Worm (Caenorhabditis elegans) whole organism, L4/young adult: ENCODE data around the gene tofu-1.

Experiments
- dao-5 ChIP-seq: sonication (generic microtip); optimal IDR thresholded peaks from 2 replicates; lab custom pipeline; 2016; ENCODE audit warnings: missing genotype, missing genetic modification characterization, moderate library complexity, missing compliant biosample characterization
- him-1 ChIP-seq: sonication (generic microtip); optimal IDR thresholded peaks from 2 replicates; lab custom pipeline; 2016; ENCODE audit warnings: missing genotype, missing genetic modification reagents, missing genetic modification characterization, missing compliant biosample characterization

DNA sequence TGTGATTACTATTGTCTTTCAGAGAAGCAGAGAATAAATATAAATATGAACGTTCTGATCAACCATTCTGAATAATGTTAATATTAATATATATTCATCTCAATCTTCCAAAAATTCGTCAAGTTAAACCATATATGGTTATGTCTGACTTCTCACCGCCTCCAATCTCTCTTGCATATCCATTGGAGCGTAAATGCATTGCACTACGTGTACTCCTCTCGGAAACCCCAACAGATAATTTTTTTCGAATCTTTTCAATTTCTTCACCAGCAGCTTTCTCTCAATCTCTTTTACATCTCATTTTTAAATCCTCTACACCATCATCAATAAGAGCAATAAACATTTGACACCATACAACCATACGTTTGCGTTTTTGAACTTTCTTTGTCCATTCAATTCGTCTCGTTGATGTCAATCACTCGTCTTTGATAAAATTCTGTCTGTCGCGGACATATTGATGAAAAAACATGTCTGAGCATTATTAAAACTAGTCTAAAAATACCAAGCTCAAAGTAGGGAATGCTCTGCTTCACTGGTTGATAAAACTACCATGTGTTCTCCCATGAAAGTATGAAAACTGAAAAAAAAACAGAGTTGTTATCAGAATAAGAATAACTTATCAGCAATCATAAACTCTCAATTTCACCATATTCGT, 22.5 kb downstream of the tofu-1 start:
- no peak for TF ChIP-seq dao-5 (tag; lab: Kevin White, UChicago)
- no peak for TF ChIP-seq him-1 (tag; lab: Kevin White, UChicago)
